Worm (Caenorhabditis elegans) whole organism, L4 larva: Measurements from ENCODE around the gene col-97.

Experiments used
- F37D6.2 ChIP-seq: sonication (generic microtip); optimal IDR thresholded peaks from 2 replicates; lab custom pipeline; 2016; ENCODE audit warnings: mild to moderate bottlenecking, missing genetic modification characterization, missing compliant biosample characterization
- F49E8.2 ChIP-seq: sonication (generic microtip); optimal IDR thresholded peaks from 2 replicates; lab custom pipeline; 2016; ENCODE audit warnings: missing compliant biosample characterization, mild to moderate bottlenecking, missing genetic modification characterization, borderline replicate concordance
- T20F7.1 ChIP-seq: fragments of 200-800 bp; sonication (Bioruptor generic); optimal IDR thresholded peaks from 2 replicates; lab custom pipeline; 2018; ENCODE audit warnings: mild to moderate bottlenecking, missing genetic modification characterization, missing compliant biosample characterization
- T26A8.4 ChIP-seq: fragments of 200-800 bp; sonication (Bioruptor generic); IDR thresholded peaks from 2 replicates; pipeline ENCODE4 v1.3.6; 2022; ENCODE audit warnings: missing genetic modification characterization, missing compliant biosample characterization
- Y105C5A.15 ChIP-seq: fragments of 200-800 bp; sonication (Bioruptor generic); IDR thresholded peaks from 2 replicates; pipeline ENCODE4 v1.3.6; 2022; ENCODE audit warnings: missing genetic modification characterization, missing compliant biosample characterization
- Y5F2A.4 ChIP-seq: fragments of 200-800 bp; sonication (Bioruptor generic); optimal IDR thresholded peaks from 2 replicates; lab custom pipeline; 2018; ENCODE audit warnings: mild to moderate bottlenecking, missing genetic modification characterization, missing compliant biosample characterization
- ZK546.5 ChIP-seq, 2 experiments: sonication (generic microtip); optimal IDR thresholded peaks; 2 replicates each; lab custom pipeline; 2017; ENCODE audit warnings: missing biosample characterization in 2 of 2, missing genetic modification characterization in 2 of 2
- aha-1 ChIP-seq: fragments of 150-350 bp; peaks from one replicate; lab custom pipeline; 2014; ENCODE audit warnings: missing biosample characterization, missing genetic modification characterization
- ama-1 ChIP-seq: fragments of 150-350 bp; optimal IDR thresholded peaks from 2 replicates; lab custom pipeline; 2014; ENCODE audit warnings: inconsistent platforms, mixed read lengths
- arid-1 ChIP-seq: fragments of 200-800 bp; sonication (Bioruptor generic); conservative IDR thresholded peaks from 2 replicates; pipeline ENCODE4 v1.3.6; 2022; ENCODE audit warnings: missing genetic modification reagents, missing genetic modification characterization, missing compliant biosample characterization
- ceh-44 ChIP-seq: fragments of 200-800 bp; sonication (Bioruptor generic); IDR thresholded peaks from 2 replicates; pipeline ENCODE4 v1.3.6; 2022; ENCODE audit warnings: missing genetic modification reagents, missing genetic modification characterization, missing compliant biosample characterization
- ceh-62 ChIP-seq: sonication (generic microtip); optimal IDR thresholded peaks from 2 replicates; lab custom pipeline; 2017; ENCODE audit warnings: missing biosample characterization, missing genetic modification characterization
- ceh-82 ChIP-seq: sonication (generic microtip); optimal IDR thresholded peaks from 2 replicates; lab custom pipeline; 2017; ENCODE audit warnings: missing biosample characterization, missing genetic modification characterization
- ces-1 ChIP-seq: fragments of 150-350 bp; sonication (generic microtip); optimal IDR thresholded peaks from 4 replicates; lab custom pipeline; 2014; ENCODE audit warnings: missing biosample characterization, missing genetic modification reagents, missing genetic modification characterization
- cey-2 ChIP-seq: sonication (generic microtip); optimal IDR thresholded peaks from 3 replicates; lab custom pipeline; 2017; ENCODE audit warnings: missing genetic modification characterization, mild to moderate bottlenecking, missing compliant biosample characterization, antibody characterized with exemption, borderline replicate concordance; ENCODE audit not compliant: insufficient read depth
- ctbp-1 ChIP-seq: fragments of 200-800 bp; sonication (Bioruptor generic); IDR thresholded peaks from 2 replicates; pipeline ENCODE4 v1.3.6; 2022; ENCODE audit warnings: missing genetic modification reagents, missing genetic modification characterization, missing compliant biosample characterization
- daf-19 ChIP-seq: fragments of 200-800 bp; sonication (Bioruptor generic); conservative IDR thresholded peaks from 2 replicates; pipeline ENCODE4 v1.3.6; 2022; ENCODE audit warnings: missing genetic modification characterization, missing compliant biosample characterization
- dmd-6 ChIP-seq: fragments of 200-800 bp; sonication (Bioruptor generic); IDR thresholded peaks from 2 replicates; pipeline ENCODE4 v1.3.6; 2022; ENCODE audit warnings: missing genetic modification reagents, missing genetic modification characterization, missing compliant biosample characterization
- dmd-8 ChIP-seq: fragments of 200-800 bp; sonication (Bioruptor generic); IDR thresholded peaks from 2 replicates; pipeline ENCODE4 v1.3.6; 2022; ENCODE audit warnings: missing genetic modification characterization, missing compliant biosample characterization
- dmd-9 ChIP-seq: fragments of 200-800 bp; sonication (Bioruptor generic); IDR thresholded peaks from 2 replicates; pipeline ENCODE4 v1.3.6; 2022; ENCODE audit warnings: missing genetic modification reagents, missing genetic modification characterization, missing compliant biosample characterization
- duxl-1 ChIP-seq: sonication (generic microtip); optimal IDR thresholded peaks from 2 replicates; lab custom pipeline; 2016; ENCODE audit warnings: mild to moderate bottlenecking, missing genetic modification characterization, moderate library complexity, missing compliant biosample characterization; ENCODE audit not compliant: poor library complexity
- fkh-10 ChIP-seq: fragments of 150-350 bp; optimal IDR thresholded peaks from 2 replicates; lab custom pipeline; 2014; ENCODE audit warnings: missing biosample characterization, missing genetic modification reagents, missing genetic modification characterization
- hmg-1.1 ChIP-seq: fragments of 200-800 bp; sonication (Bioruptor generic); IDR thresholded peaks from 2 replicates; pipeline ENCODE4 v1.3.6; 2022; ENCODE audit warnings: missing genetic modification reagents, missing genetic modification characterization, missing compliant biosample characterization
- jun-1 ChIP-seq: fragments of 150-350 bp; optimal IDR thresholded peaks from 2 replicates; lab custom pipeline; 2014; ENCODE audit warnings: missing biosample characterization, missing genetic modification reagents, missing genetic modification characterization
- lim-7 ChIP-seq: fragments of 200-800 bp; sonication (Bioruptor generic); IDR thresholded peaks from 2 replicates; pipeline ENCODE4 v1.3.6; 2022; ENCODE audit warnings: missing genetic modification characterization, missing compliant biosample characterization
- lin-13 ChIP-seq: fragments of 150-350 bp; optimal IDR thresholded peaks from 2 replicates; lab custom pipeline; 2014; ENCODE audit warnings: missing biosample characterization, missing genetic modification reagents, missing genetic modification characterization
- lin-15B ChIP-seq: fragments of 150-350 bp; sonication (generic microtip); optimal IDR thresholded peaks from 3 replicates; lab custom pipeline; 2014; ENCODE audit warnings: missing biosample characterization, missing genetic modification characterization
- lin-29 ChIP-seq: fragments of 200-800 bp; sonication (Bioruptor generic); IDR thresholded peaks from 2 replicates; pipeline ENCODE4 v1.3.6; 2022; ENCODE audit warnings: missing genetic modification reagents, missing genetic modification characterization, missing compliant biosample characterization
- lsy-2 ChIP-seq, 2 experiments: fragments of 150-350 bp in 1 of 2; sonication (generic microtip) in 1 of 2; optimal IDR thresholded peaks; 2 replicates each; lab custom pipeline; 2014 to 2017; ENCODE audit warnings: missing biosample characterization in 2 of 2, missing genetic modification characterization in 2 of 2
- madf-9 ChIP-seq: fragments of 200-800 bp; sonication (Bioruptor generic); conservative IDR thresholded peaks from 2 replicates; pipeline ENCODE4 v1.3.6; 2022; ENCODE audit warnings: missing genetic modification reagents, missing genetic modification characterization, missing compliant biosample characterization
- mdl-1 ChIP-seq, 2 experiments: fragments of 150-350 bp in 1 of 2; sonication (generic microtip) in 1 of 2; optimal IDR thresholded peaks; 2 replicates each; lab custom pipeline; 2014 to 2017; ENCODE audit warnings: missing biosample characterization in 2 of 2, missing genetic modification characterization in 2 of 2
- mep-1 ChIP-seq: fragments of 150-350 bp; sonication (generic microtip); optimal IDR thresholded peaks from 3 replicates; lab custom pipeline; 2014; ENCODE audit warnings: missing biosample characterization, missing genetic modification characterization
- mes-2 ChIP-seq: sonication (generic microtip); optimal IDR thresholded peaks from 2 replicates; lab custom pipeline; 2016; ENCODE audit warnings: missing genotype, mild to moderate bottlenecking, missing genetic modification characterization, missing compliant biosample characterization; ENCODE audit not compliant: poor library complexity, severe bottlenecking
- nhr-111 ChIP-seq: fragments of 200-800 bp; sonication (Bioruptor generic); optimal IDR thresholded peaks from 2 replicates; lab custom pipeline; 2018; ENCODE audit warnings: mild to moderate bottlenecking, missing genetic modification characterization, missing compliant biosample characterization
- nhr-25 ChIP-seq: sonication (generic microtip); optimal IDR thresholded peaks from 2 replicates; lab custom pipeline; 2017; ENCODE audit warnings: missing genetic modification characterization, mild to moderate bottlenecking, missing compliant biosample characterization, antibody characterized with exemption, moderate library complexity, borderline replicate concordance; ENCODE audit not compliant: insufficient read depth
- nhr-41 ChIP-seq: fragments of 200-800 bp; sonication (Bioruptor generic); IDR thresholded peaks from 2 replicates; pipeline ENCODE4 v1.3.6; 2022; ENCODE audit warnings: missing genetic modification reagents, missing genetic modification characterization, missing compliant biosample characterization
- nhr-42 ChIP-seq: fragments of 200-800 bp; sonication (Bioruptor generic); IDR thresholded peaks from 2 replicates; pipeline ENCODE4 v1.3.6; 2022; ENCODE audit warnings: missing genetic modification characterization, missing compliant biosample characterization
- nhr-48 ChIP-seq: sonication (generic microtip); optimal IDR thresholded peaks from 2 replicates; lab custom pipeline; 2016; ENCODE audit warnings: mild to moderate bottlenecking, missing genetic modification characterization, missing compliant biosample characterization
- nhr-6 ChIP-seq: fragments of 150-350 bp; optimal IDR thresholded peaks from 2 replicates; lab custom pipeline; 2014; ENCODE audit warnings: missing biosample characterization, missing genetic modification characterization
- nhr-77 ChIP-seq: fragments of 150-350 bp; optimal IDR thresholded peaks from 2 replicates; lab custom pipeline; 2014; ENCODE audit warnings: missing biosample characterization, missing genetic modification characterization
- rbr-2 ChIP-seq: sonication (generic microtip); optimal IDR thresholded peaks from 2 replicates; lab custom pipeline; 2016; ENCODE audit warnings: missing genotype, missing genetic modification characterization, missing compliant biosample characterization
- sdz-12 ChIP-seq: fragments of 200-800 bp; sonication (Bioruptor generic); optimal IDR thresholded peaks from 2 replicates; lab custom pipeline; 2018; ENCODE audit warnings: mild to moderate bottlenecking, missing genetic modification characterization, missing compliant biosample characterization
- snpc-4 ChIP-seq: fragments of 150-350 bp; optimal IDR thresholded peaks from 2 replicates; lab custom pipeline; 2014; ENCODE audit warnings: missing biosample characterization, missing genetic modification characterization
- spr-1 ChIP-seq: sonication (generic microtip); optimal IDR thresholded peaks from 2 replicates; lab custom pipeline; 2016; ENCODE audit warnings: mild to moderate bottlenecking, missing genetic modification characterization, missing compliant biosample characterization
- tag-97 ChIP-seq: fragments of 200-800 bp; sonication (Bioruptor generic); IDR thresholded peaks from 2 replicates; pipeline ENCODE4 v1.3.6; 2022; ENCODE audit warnings: missing genetic modification characterization, missing compliant biosample characterization
- unc-62 ChIP-seq, 3 experiments: fragments of 150-350 bp in 1 of 3; sonication (generic microtip); optimal IDR thresholded peaks in 2 of 3; peaks in 1 of 3; 1 replicate in 1 of 3; 2 replicates in 2 of 3; lab custom pipeline; 2014 to 2017; ENCODE audit warnings: missing biosample characterization in 3 of 3, missing genetic modification characterization in 3 of 3, missing genetic modification reagents in 3 of 3, missing genotype in 1 of 3
- zfp-2 ChIP-seq: sonication (generic microtip); optimal IDR thresholded peaks from 2 replicates; lab custom pipeline; 2016; ENCODE audit warnings: mild to moderate bottlenecking, missing genetic modification characterization, missing compliant biosample characterization
- zfp-3 ChIP-seq: fragments of 200-800 bp; sonication (Bioruptor generic); conservative IDR thresholded peaks from 2 replicates; pipeline ENCODE4 v1.3.6; 2022; ENCODE audit warnings: missing genetic modification reagents, missing genetic modification characterization, missing compliant biosample characterization
- zip-11 ChIP-seq: fragments of 200-800 bp; sonication (Bioruptor generic); IDR thresholded peaks from 2 replicates; pipeline ENCODE4 v1.3.6; 2022; ENCODE audit warnings: missing genetic modification characterization, missing compliant biosample characterization

col-97 gene

DNA sequence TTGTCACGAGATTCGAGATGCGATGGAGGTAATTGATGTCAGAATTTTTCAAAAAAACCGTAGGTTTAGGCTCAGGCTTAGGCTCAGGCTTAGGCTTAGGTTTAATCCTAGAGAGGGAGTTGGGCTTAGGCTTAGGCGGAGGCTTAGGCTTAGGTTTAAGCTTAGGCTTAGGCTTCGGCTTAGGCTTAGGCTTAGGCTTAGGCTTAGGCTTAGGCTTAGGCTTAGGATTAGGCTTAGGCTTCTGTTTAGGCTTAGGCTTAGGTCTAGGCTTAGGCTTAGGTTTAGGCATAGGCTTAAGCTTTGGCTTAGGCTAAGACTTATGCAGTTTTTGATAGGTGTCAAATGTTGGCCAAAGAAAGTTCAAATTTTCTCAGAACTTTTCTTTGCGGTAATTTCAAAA, 10.8 kb upstream of the col-97 start:
- TF ChIP-seq unc-62 (GFP tag; optimal IDR thresholded peaks at IDR 0.05 in 1 of 2; lab: Kevin White, UChicago), result peak in 1 of 2 experiments; percentile 9
- TF ChIP-seq unc-62 (tag; optimal IDR thresholded peaks at IDR 0.05; lab: Kevin White, UChicago), result no peak
- no peak for TF ChIP-seq daf-19 (GFP tag; lab: Robert Waterston, UW)
- no peak for TF ChIP-seq mep-1 (tag; lab: Kevin White, UChicago)
- no peak for TF ChIP-seq ctbp-1 (GFP tag; lab: Robert Waterston, UW)

DNA sequence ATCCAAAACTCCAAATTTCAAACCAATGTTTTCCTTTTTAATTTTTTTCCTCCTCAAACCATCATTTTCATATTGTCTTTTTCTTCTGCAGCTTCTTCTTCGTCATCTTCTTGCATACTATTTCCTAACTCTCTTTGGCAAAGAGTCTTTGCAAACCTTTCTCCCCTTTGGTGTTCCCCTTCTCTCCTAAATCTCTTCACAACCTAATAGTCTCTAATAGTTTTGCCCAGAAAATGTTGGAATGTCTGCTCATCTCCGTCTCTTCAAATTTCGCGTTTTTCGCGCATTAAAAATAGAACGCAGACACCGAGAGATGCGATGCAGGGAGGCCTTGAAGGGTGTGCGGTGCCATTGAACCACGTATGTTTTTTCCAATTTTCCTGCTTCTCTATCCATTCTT, 8.6 kb upstream of the col-97 start, which contains the start of gene ZK1010.10:
Gene ZK1010.10, plus strand, starts transcription at position 286 of the 400 bp plus-strand sequence.
- TF ChIP-seq zfp-3 (GFP tag; lab: Robert Waterston, UW) (no peak), nhr-41 (GFP tag; lab: Robert Waterston, UW) (no peak), T26A8.4 (GFP tag; lab: Robert Waterston, UW) (no peak), ceh-82 (tag; lab: Kevin White, UChicago) (no peak), nhr-111 (GFP tag; lab: Kevin White, UChicago) (no peak), madf-9 (GFP tag; lab: Robert Waterston, UW) (no peak), hmg-1.1 (GFP tag; lab: Robert Waterston, UW) (peak; percentile 58; the same call in 1 of the 2 replicates), F49E8.2 (tag; lab: Kevin White, UChicago) (no peak), nhr-48 (tag; lab: Kevin White, UChicago) (no peak), sdz-12 (GFP tag; lab: Kevin White, UChicago) (no peak), ama-1 (lab: Kevin White, UChicago) (no peak), ceh-62 (tag; lab: Kevin White, UChicago) (no peak), zip-11 (no peak), lin-29 (GFP tag; lab: Robert Waterston, UW) (no peak), dmd-8 (GFP tag; lab: Robert Waterston, UW) (no peak), nhr-6 (tag; lab: Kevin White, UChicago) (peak; percentile 43), duxl-1 (tag; lab: Kevin White, UChicago) (no peak), lsy-2 (tag; optimal IDR thresholded peaks at IDR 0.05; lab: Kevin White, UChicago) (peak in 1 of 2 experiments; percentile 73), fkh-10 (GFP tag; lab: Kevin White, UChicago) (peak; percentile 11), cey-2 (tag; lab: Kevin White, UChicago) (no peak), F37D6.2 (no peak), tag-97 (GFP tag; lab: Robert Waterston, UW) (no peak), lin-13 (GFP tag; lab: Kevin White, UChicago) (no peak), zfp-2 (tag; lab: Kevin White, UChicago) (no peak), snpc-4 (tag; lab: Kevin White, UChicago) (no peak), dmd-6 (GFP tag; lab: Robert Waterston, UW) (peak; percentile 29; the same call in 1 of the 2 replicates), rbr-2 (tag; lab: Kevin White, UChicago) (peak; percentile 34), arid-1 (GFP tag; lab: Robert Waterston, UW) (no peak), ces-1 (no peak), T20F7.1 (GFP tag; lab: Kevin White, UChicago) (no peak), ZK546.5 (tag; optimal IDR thresholded peaks at IDR 0.05; lab: Kevin White, UChicago) (no peak), ceh-44 (GFP tag; lab: Robert Waterston, UW) (no peak), nhr-25 (no peak), jun-1 (tag; lab: Kevin White, UChicago) (peak; percentile 6), nhr-77 (tag; lab: Kevin White, UChicago) (no peak), dmd-9 (no peak), nhr-42 (no peak), Y105C5A.15 (no peak), mep-1 (tag; lab: Kevin White, UChicago) (no peak), mdl-1 (tag; optimal IDR thresholded peaks at IDR 0.05; lab: Kevin White, UChicago) (peak in 1 of 2 experiments; percentile 10), spr-1 (tag; lab: Kevin White, UChicago) (no peak), lim-7 (GFP tag; lab: Robert Waterston, UW) (no peak), aha-1 (peak; percentile 2), Y5F2A.4 (GFP tag; lab: Kevin White, UChicago) (no peak), mes-2 (tag; lab: Kevin White, UChicago) (peak; percentile 66), lin-15B (tag; lab: Kevin White, UChicago) (no peak)
